Fruit fly (Drosophila melanogaster) whole organism, wandering third instar larva: ENCODE measurements around the gene Hsp27.
A peak's percentile ranks its signal among the peaks of the same experiment; 100 is the strongest.

Source experiments
- Abd-B ChIP-seq: fragments of >200 bp; optimal IDR thresholded peaks from 2 replicates; lab custom pipeline; 2017; ENCODE audit warnings: missing biosample characterization, missing genetic modification characterization
- CG32264 ChIP-seq: fragments of 200-800 bp; sonication (Bioruptor generic); optimal IDR thresholded peaks from 2 replicates; lab custom pipeline; 2016; ENCODE audit warnings: missing biosample characterization, missing genetic modification characterization
- CG9705 ChIP-seq: fragments of 200-800 bp; sonication (Bioruptor generic); optimal IDR thresholded peaks from 2 replicates; lab custom pipeline; 2018; ENCODE audit warnings: missing biosample characterization, mild to moderate bottlenecking, missing genetic modification characterization
- CrebA ChIP-seq: fragments of 200-800 bp; sonication (Bioruptor generic); optimal IDR thresholded peaks from 2 replicates; lab custom pipeline; 2016; ENCODE audit warnings: missing biosample characterization, mild to moderate bottlenecking, missing genetic modification characterization, borderline replicate concordance
- Dfd ChIP-seq: fragments of >200 bp; optimal IDR thresholded peaks from 2 replicates; lab custom pipeline; 2017; ENCODE audit warnings: missing biosample characterization, missing genetic modification characterization
- Dif ChIP-seq: fragments of 200-275, 200-300 bp; sonication (Bioruptor generic); optimal IDR thresholded peaks from 2 replicates; lab custom pipeline; 2018; ENCODE audit warnings: missing biosample characterization, missing genetic modification characterization; ENCODE audit not compliant: partially characterized antibody
- GATAd ChIP-seq: sonication (Bioruptor generic); optimal IDR thresholded peaks from 2 replicates; lab custom pipeline; 2016; ENCODE audit warnings: missing biosample characterization, missing genetic modification characterization
- HLH106 ChIP-seq: fragments of 200-800 bp; optimal IDR thresholded peaks from 3 replicates; lab custom pipeline; 2019; ENCODE audit warnings: missing biosample characterization, mild to moderate bottlenecking, missing genetic modification characterization, moderate library complexity
- Hnf4 ChIP-seq: fragments of 200-800 bp; sonication (Bioruptor generic); optimal IDR thresholded peaks from 2 replicates; lab custom pipeline; 2016; ENCODE audit warnings: missing biosample characterization, mild to moderate bottlenecking, missing genetic modification characterization
- Hr78 ChIP-seq: fragments of >200 bp; optimal IDR thresholded peaks from 2 replicates; lab custom pipeline; 2017; ENCODE audit warnings: missing biosample characterization, missing genetic modification characterization
- Hr83 ChIP-seq: fragments of 200-300 bp; sonication (Bioruptor generic); optimal IDR thresholded peaks from 2 replicates; lab custom pipeline; 2016; ENCODE audit warnings: missing biosample characterization, mild to moderate bottlenecking, missing genetic modification characterization, moderate library complexity; ENCODE audit not compliant: poor library complexity, severe bottlenecking
- Jra ChIP-seq: sonication (Bioruptor generic); optimal IDR thresholded peaks from 2 replicates; lab custom pipeline; 2016; ENCODE audit warnings: missing biosample characterization, missing genetic modification characterization
- Mio ChIP-seq: sonication (Bioruptor generic); optimal IDR thresholded peaks from 2 replicates; lab custom pipeline; 2016; ENCODE audit warnings: missing biosample characterization, missing genetic modification characterization
- Myc ChIP-seq: fragments of >200 bp; optimal IDR thresholded peaks from 2 replicates; lab custom pipeline; 2017
- N ChIP-seq: fragments of >200 bp; optimal IDR thresholded peaks from 2 replicates; lab custom pipeline; 2018; ENCODE audit warnings: missing biosample characterization, missing external identifiers, missing genetic modification characterization
- OdsH ChIP-seq: fragments of 200-800 bp; sonication (Bioruptor generic); optimal IDR thresholded peaks from 2 replicates; lab custom pipeline; 2016; ENCODE audit warnings: missing biosample characterization, mild to moderate bottlenecking, missing genetic modification characterization
- Rel ChIP-seq, 2 experiments: fragments of 200-800 bp; sonication (Bioruptor generic) in 1 of 2; optimal IDR thresholded peaks; 2 replicates in 1 of 2; 3 replicates in 1 of 2; lab custom pipeline; 2016 to 2019; ENCODE audit warnings: mild to moderate bottlenecking in 2 of 2, missing biosample characterization in 2 of 2, missing genetic modification characterization in 2 of 2, moderate library complexity in 1 of 2
- Sp1 ChIP-seq: fragments of 200-800 bp; sonication (Bioruptor generic); optimal IDR thresholded peaks from 3 replicates; lab custom pipeline; 2019; ENCODE audit warnings: missing biosample characterization, mild to moderate bottlenecking, missing genetic modification characterization, moderate library complexity
- Vsx2 ChIP-seq: fragments of 200-300, 225-300 bp; sonication (Bioruptor generic); optimal IDR thresholded peaks from 2 replicates; lab custom pipeline; 2018; ENCODE audit warnings: missing biosample characterization, missing genetic modification characterization; ENCODE audit not compliant: partially characterized antibody
- br ChIP-seq: fragments of 200-800 bp; sonication (Bioruptor generic); optimal IDR thresholded peaks from 2 replicates; lab custom pipeline; 2016; ENCODE audit warnings: missing biosample characterization, missing genetic modification characterization
- brk ChIP-seq: fragments of 200-800 bp; sonication (Bioruptor generic); optimal IDR thresholded peaks from 2 replicates; lab custom pipeline; 2016; ENCODE audit warnings: missing biosample characterization, mild to moderate bottlenecking, missing genetic modification characterization
- dl ChIP-seq, 2 experiments: fragments of 175-275, 200-275 bp in 1 of 2; fragments of 200-275 bp in 1 of 2; sonication (Bioruptor generic); optimal IDR thresholded peaks; lab custom pipeline; 2018; ENCODE audit warnings: mild to moderate bottlenecking in 2 of 2, missing biosample characterization in 2 of 2, missing genetic modification characterization in 2 of 2, moderate library complexity in 2 of 2; ENCODE audit not compliant: partially characterized antibody in 2 of 2, insufficient read depth in 1 of 2
- dmrt93B ChIP-seq: fragments of 200-800 bp; sonication (Bioruptor generic); optimal IDR thresholded peaks from 2 replicates; lab custom pipeline; 2018; ENCODE audit warnings: missing biosample characterization, mild to moderate bottlenecking, missing genetic modification characterization
- dsf ChIP-seq: sonication (Bioruptor generic); optimal IDR thresholded peaks from 2 replicates; lab custom pipeline; 2016; ENCODE audit warnings: missing biosample characterization, missing genetic modification characterization, borderline replicate concordance
- ey ChIP-seq: fragments of 200-800 bp; sonication (Bioruptor generic); optimal IDR thresholded peaks from 2 replicates; lab custom pipeline; 2016; ENCODE audit warnings: missing biosample characterization, missing genetic modification characterization
- foxo ChIP-seq, 2 experiments: fragments of 200-800 bp; sonication (Bioruptor generic); optimal IDR thresholded peaks; 2 replicates in 1 of 2; 3 replicates in 1 of 2; lab custom pipeline; 2016 to 2017; ENCODE audit warnings: missing biosample characterization in 2 of 2, missing genetic modification characterization in 2 of 2
- fru ChIP-seq: fragments of 200-800 bp; sonication (Bioruptor generic); optimal IDR thresholded peaks from 3 replicates; lab custom pipeline; 2016; ENCODE audit warnings: missing biosample characterization, mild to moderate bottlenecking, missing genetic modification characterization
- h ChIP-seq: fragments of 200-800 bp; sonication (Bioruptor generic); optimal IDR thresholded peaks from 3 replicates; lab custom pipeline; 2016; ENCODE audit warnings: missing biosample characterization, mild to moderate bottlenecking, missing genetic modification characterization
- jim ChIP-seq: fragments of 175-275, 200-325 bp; sonication (Bioruptor generic); optimal IDR thresholded peaks from 2 replicates; lab custom pipeline; 2016; ENCODE audit warnings: missing biosample characterization, mild to moderate bottlenecking, missing genetic modification characterization
- lola ChIP-seq: fragments of >200 bp; optimal IDR thresholded peaks from 2 replicates; lab custom pipeline; 2017; ENCODE audit warnings: missing biosample characterization, missing genetic modification characterization
- pan ChIP-seq: fragments of >200 bp; optimal IDR thresholded peaks from 2 replicates; lab custom pipeline; 2017
- psq ChIP-seq: fragments of 200-800 bp; sonication (Bioruptor generic); optimal IDR thresholded peaks from 3 replicates; lab custom pipeline; 2017; ENCODE audit warnings: missing biosample characterization, mild to moderate bottlenecking, missing genetic modification characterization, moderate library complexity
- rgr ChIP-seq: fragments of 200-800 bp; sonication (Bioruptor generic); optimal IDR thresholded peaks from 3 replicates; lab custom pipeline; 2016; ENCODE audit warnings: missing biosample characterization, mild to moderate bottlenecking, missing genetic modification characterization
- sage ChIP-seq: fragments of 200-800 bp; sonication (Bioruptor generic); optimal IDR thresholded peaks from 2 replicates; lab custom pipeline; 2016; ENCODE audit warnings: missing biosample characterization, mild to moderate bottlenecking, missing genetic modification characterization
- sv ChIP-seq: fragments of 200-800 bp; sonication (Bioruptor generic); optimal IDR thresholded peaks from 3 replicates; lab custom pipeline; 2016; ENCODE audit warnings: missing biosample characterization, missing genetic modification characterization
- tai ChIP-seq: sonication (Bioruptor generic); optimal IDR thresholded peaks from 2 replicates; lab custom pipeline; 2016; ENCODE audit warnings: missing biosample characterization, missing genetic modification characterization
- usp ChIP-seq: fragments of >200 bp; optimal IDR thresholded peaks from 2 replicates; lab custom pipeline; 2017; ENCODE audit warnings: missing biosample characterization, missing genetic modification characterization
- woc ChIP-seq: sonication (Bioruptor generic); optimal IDR thresholded peaks from 2 replicates; lab custom pipeline; 2016; ENCODE audit warnings: missing biosample characterization, mild to moderate bottlenecking, missing genetic modification characterization

The Hsp27 gene

DNA sequence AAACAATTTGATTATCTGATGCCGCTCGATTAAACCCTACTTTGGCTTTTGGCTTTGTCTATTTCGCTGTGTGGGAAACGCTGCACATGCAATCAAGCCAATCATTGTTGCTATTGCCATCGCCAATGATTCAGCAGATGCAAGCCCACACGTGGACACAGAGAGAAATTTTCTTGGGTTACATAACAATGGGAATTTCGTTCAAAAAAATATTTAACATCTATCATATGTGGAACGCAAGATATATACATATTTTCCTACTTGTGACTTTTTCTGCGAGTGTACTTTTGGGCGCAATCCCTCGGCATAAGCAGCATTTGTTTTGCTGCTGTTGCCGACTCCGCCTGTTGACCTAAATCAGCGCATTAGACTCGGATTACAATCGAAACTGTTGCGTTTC lies 35.5 kb downstream of the Hsp27 start:
- TF ChIP-seq h (GFP tag; lab: Kevin White, UChicago) (peak; percentile 37), HLH106 (tag; lab: Kevin White, UChicago) (no peak)

dm6 chr3L:9420054-9420818 lies 36.4 kb downstream of the Hsp27 start:
- TF ChIP-seq CrebA (GFP tag; lab: Kevin White, UChicago) (no peak), sv (GFP tag; lab: Kevin White, UChicago) (no peak), ey (peak; percentile 93), sage (peak; percentile 71), Myc (lab: Kevin White, UChicago) (no peak), woc (GFP tag; lab: Kevin White, UChicago) (peak; percentile 77), psq (GFP tag; lab: Kevin White, UChicago) (peak; percentile 86), Hr83 (GFP tag; lab: Kevin White, UChicago) (no peak), N (GFP tag; lab: Kevin White, UChicago) (no peak), Dif (GFP tag; lab: Kevin White, UChicago) (no peak), OdsH (GFP tag; lab: Kevin White, UChicago) (peak; percentile 90), dmrt93B (peak; percentile 80), Dfd (no peak), rgr (GFP tag; lab: Kevin White, UChicago) (peak; percentile 88), GATAd (GFP tag; lab: Kevin White, UChicago) (peak; percentile 12), Rel (GFP tag; optimal IDR thresholded peaks at IDR 0.05; lab: Kevin White, UChicago) (peak; percentile 46), Rel (tag; optimal IDR thresholded peaks at IDR 0.05; lab: Kevin White, UChicago) (peak; percentile 66), fru (GFP tag; lab: Kevin White, UChicago) (peak; percentile 94), Hnf4 (GFP tag; lab: Kevin White, UChicago) (peak; percentile 87), CG32264 (GFP tag; lab: Kevin White, UChicago) (peak; percentile 86), h (GFP tag; lab: Kevin White, UChicago) (peak; percentile 90), pan (lab: Kevin White, UChicago) (no peak), CG9705 (GFP tag; lab: Kevin White, UChicago) (peak; percentile 62), br (GFP tag; lab: Kevin White, UChicago) (peak; percentile 95), usp (GFP tag; lab: Kevin White, UChicago) (no peak), brk (GFP tag; lab: Kevin White, UChicago) (peak; percentile 38), Abd-B (GFP tag; lab: Kevin White, UChicago) (no peak), lola (GFP tag; lab: Kevin White, UChicago) (no peak), Hr78 (no peak), HLH106 (tag; lab: Kevin White, UChicago) (peak; percentile 91), Sp1 (GFP tag; lab: Kevin White, UChicago) (peak; percentile 90), Mio (GFP tag; lab: Kevin White, UChicago) (peak; percentile 27), Jra (GFP tag; lab: Kevin White, UChicago) (peak; percentile 88), foxo (GFP tag; optimal IDR thresholded peaks at IDR 0.05; lab: Kevin White, UChicago) (peak; percentile 60 to 92), dl (GFP tag; optimal IDR thresholded peaks at IDR 0.05; lab: Kevin White, UChicago; ENCODE audit: insufficient read depth in 1 of 2, partially characterized antibody in 2 of 2) (no peak), dsf (peak; percentile 27), jim (no peak), tai (GFP tag; lab: Kevin White, UChicago) (peak; percentile 78), Vsx2 (GFP tag; lab: Kevin White, UChicago) (no peak)
